Worm (Caenorhabditis elegans): ENCODE data around the gene F19H6.4.

Gene F19H6.4

DNA sequence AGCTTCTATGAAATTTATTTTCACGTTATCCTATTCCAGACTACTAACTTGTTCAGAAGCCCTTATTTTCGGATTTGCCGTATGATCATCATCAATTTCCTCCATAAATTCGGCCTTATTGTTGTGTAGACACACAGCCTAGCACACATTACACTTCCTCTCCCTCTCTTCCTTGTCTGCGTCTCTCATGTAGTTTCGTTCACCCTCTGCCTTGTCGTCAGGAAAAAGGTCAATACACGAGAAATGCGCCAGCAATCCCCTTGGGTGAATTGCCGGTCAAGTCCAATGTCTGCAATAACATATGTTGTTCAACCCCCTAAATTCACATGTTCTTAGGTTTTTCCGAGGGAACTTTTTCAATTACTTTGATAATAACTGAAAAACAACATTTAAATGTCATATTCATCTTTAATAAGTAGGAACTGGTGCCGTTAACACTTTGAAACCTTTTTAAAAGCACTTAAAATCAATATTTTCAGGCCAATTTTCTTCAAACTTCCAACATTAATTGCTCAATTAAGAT is 28.4 kb downstream of the F19H6.4 start, which contains the start of gene F17E5.2:
TSS of gene F17E5.2 (plus strand) at position 473 of the 523 bp plus-strand sequence.
- peak; percentile 66 for TF ChIP-seq ceh-88 (GFP tag; IDR thresholded peaks at IDR 0.05)
- peak; percentile 86 for TF ChIP-seq nhr-77 (tag; optimal IDR thresholded peaks at IDR 0.05)
- TF ChIP-seq ztf-4 (tag; optimal IDR thresholded peaks at IDR 0.05) = peak; percentile 95
- peak; percentile 91 for TF ChIP-seq fos-1 (tag; optimal IDR thresholded peaks at IDR 0.05)
- peak; percentile 62 for TF ChIP-seq unc-62 (GFP tag; optimal IDR thresholded peaks at IDR 0.05)
- TF ChIP-seq F16B12.6 (tag; optimal IDR thresholded peaks at IDR 0.05) = peak; percentile 59
- TF ChIP-seq nhr-71 (tag; optimal IDR thresholded peaks at IDR 0.05) = peak; percentile 97
- TF ChIP-seq grh-1 (GFP tag; IDR thresholded peaks at IDR 0.05) = peak; percentile 86
- TF ChIP-seq pax-3 (tag; optimal IDR thresholded peaks at IDR 0.05) = peak; percentile 74
- no peak for TF ChIP-seq ces-1 (GFP tag; optimal IDR thresholded peaks at IDR 0.05)
- TF ChIP-seq Y116A8C.19 (tag; optimal IDR thresholded peaks at IDR 0.05; ENCODE audit: borderline replicate concordance) = peak; percentile 9
- TF ChIP-seq ceh-82 (tag; optimal IDR thresholded peaks at IDR 0.05) = peak; percentile 86 to 94 (median 92)
- peak; percentile 91 for TF ChIP-seq skn-1 (tag; optimal IDR thresholded peaks at IDR 0.05)
- TF ChIP-seq lin-15B (tag; optimal IDR thresholded peaks at IDR 0.05) = peak; percentile 46
- TF ChIP-seq dsc-1 (tag; optimal IDR thresholded peaks at IDR 0.05) = peak; percentile 97
- peak; percentile 86 for TF ChIP-seq blmp-1 (tag; optimal IDR thresholded peaks at IDR 0.05)
- TF ChIP-seq zag-1 (tag; optimal IDR thresholded peaks at IDR 0.05) = peak; percentile 78
- TF ChIP-seq sox-4 (tag; optimal IDR thresholded peaks at IDR 0.05) = peak; percentile 74
- TF ChIP-seq unc-86 (tag; optimal IDR thresholded peaks at IDR 0.05) = peak; percentile 90
- peak; percentile 73 for TF ChIP-seq nhr-11 (tag; optimal IDR thresholded peaks at IDR 0.05)
- TF ChIP-seq egl-27 (tag; optimal IDR thresholded peaks at IDR 0.05) = peak in 1 of 2 experiments; percentile 65
- TF ChIP-seq nhr-28 (tag; optimal IDR thresholded peaks at IDR 0.05) = no peak
- no peak for TF ChIP-seq alr-1 (tag; optimal IDR thresholded peaks at IDR 0.05; ENCODE audit: borderline replicate concordance)
- no peak for TF ChIP-seq efl-3 (GFP tag; optimal IDR thresholded peaks at IDR 0.05)
- peak; percentile 94 for TF ChIP-seq tbx-2 (tag; optimal IDR thresholded peaks at IDR 0.05)
- TF ChIP-seq jun-1 (tag; optimal IDR thresholded peaks at IDR 0.05) = peak; percentile 93
- no peak for TF ChIP-seq C34B4.2 (tag; optimal IDR thresholded peaks at IDR 0.05)
- TF ChIP-seq hpl-2 (GFP tag; optimal IDR thresholded peaks at IDR 0.05) = peak; percentile 76
- TF ChIP-seq nhr-19 (GFP tag; conservative IDR thresholded peaks at IDR 0.05) = peak; percentile 95
- peak; percentile 85 for TF ChIP-seq snpc-4 (tag; optimal IDR thresholded peaks at IDR 0.05)
- peak in 4 of 6 experiments; percentile 69 to 85 (median 78) for TF ChIP-seq elt-3 (tag; optimal IDR thresholded peaks at IDR 0.05)
- peak; percentile 93 for TF ChIP-seq fkh-8 (tag; optimal IDR thresholded peaks at IDR 0.05)
- TF ChIP-seq unc-130 (tag; optimal IDR thresholded peaks at IDR 0.05) = peak; percentile 93
- peak; percentile 99 for TF ChIP-seq mep-1 (tag; optimal IDR thresholded peaks at IDR 0.05)
- TF ChIP-seq tlp-1 (tag; optimal IDR thresholded peaks at IDR 0.05) = no peak
- peak; percentile 80 for TF ChIP-seq isw-1 (GFP tag; IDR thresholded peaks at IDR 0.05)
- peak; percentile 91 for TF ChIP-seq nhr-90 (tag; optimal IDR thresholded peaks at IDR 0.05; ENCODE audit: poor library complexity)
- peak; percentile 98 for TF ChIP-seq C16A3.4 (tag; optimal IDR thresholded peaks at IDR 0.05)
- no peak for TF ChIP-seq hlh-4 (tag; optimal IDR thresholded peaks at IDR 0.05)
- TF ChIP-seq nhr-237 (tag; optimal IDR thresholded peaks at IDR 0.05) = peak; percentile 87
- TF ChIP-seq ets-5 (GFP tag; IDR thresholded peaks at IDR 0.05) = no peak
- TF ChIP-seq ztf-11 (tag; optimal IDR thresholded peaks at IDR 0.05) = peak in 1 of 2 experiments; percentile 85
- TF ChIP-seq zip-4 (GFP tag; optimal IDR thresholded peaks at IDR 0.05) = peak; percentile 79
- TF ChIP-seq C04F5.9 (tag; optimal IDR thresholded peaks at IDR 0.05) = peak; percentile 65
- no peak for TF ChIP-seq ceh-63 (GFP tag; optimal IDR thresholded peaks at IDR 0.05)
- peak; percentile 97 for TF ChIP-seq nhr-20 (tag; optimal IDR thresholded peaks at IDR 0.05)
- peak; percentile 46 for TF ChIP-seq ceh-8 (GFP tag; optimal IDR thresholded peaks at IDR 0.05)
- no peak for TF ChIP-seq pqm-1 (tag; optimal IDR thresholded peaks at IDR 0.05)
- no peak for TF ChIP-seq unc-98 (GFP tag; IDR thresholded peaks at IDR 0.05)
- TF ChIP-seq vab-15 (tag; optimal IDR thresholded peaks at IDR 0.05) = peak; percentile 78
- peak; percentile 70 for TF ChIP-seq elt-2 (tag; optimal IDR thresholded peaks at IDR 0.05)
- TF ChIP-seq nhr-85 (tag) = peak; percentile 95
- peak; percentile 92 for TF ChIP-seq lin-13 (GFP tag; optimal IDR thresholded peaks at IDR 0.05)
